Fruit fly (Drosophila melanogaster) whole organism, prepupa: ENCODE data around the gene CG13476.
A peak's percentile ranks its signal among the peaks of the same experiment; 100 is the strongest.

ENCODE experiments used
- CG10669 ChIP-seq: fragments of 200-800 bp; sonication (Bioruptor generic); optimal IDR thresholded peaks from 3 replicates; lab custom pipeline; 2018; ENCODE audit warnings: missing biosample characterization, mild to moderate bottlenecking, missing genetic modification characterization, moderate library complexity
- CG11902 ChIP-seq: fragments of 200-800 bp; sonication (Bioruptor generic); optimal IDR thresholded peaks from 3 replicates; lab custom pipeline; 2016; ENCODE audit warnings: missing biosample characterization, missing genetic modification characterization
- CG15336 ChIP-seq: fragments of 200-800 bp; sonication (Bioruptor generic); IDR thresholded peaks from 2 replicates; pipeline ENCODE4 v1.3.6; 2022; ENCODE audit warnings: missing biosample characterization, missing genetic modification characterization
- CG16779 ChIP-seq: fragments of 200-800 bp; sonication (Bioruptor generic); optimal IDR thresholded peaks from 3 replicates; lab custom pipeline; 2017; ENCODE audit warnings: missing biosample characterization, mild to moderate bottlenecking, missing genetic modification characterization
- CG6854 ChIP-seq: fragments of 200-800 bp; sonication (Bioruptor generic); optimal IDR thresholded peaks from 2 replicates; lab custom pipeline; 2017; ENCODE audit warnings: missing biosample characterization, mild to moderate bottlenecking, missing genetic modification characterization
- CG8119 ChIP-seq: fragments of 200-800 bp; sonication (Bioruptor generic); IDR thresholded peaks from 3 replicates; pipeline ENCODE4 v1.3.6; 2022; ENCODE audit warnings: missing biosample characterization, missing genetic modification characterization
- Hr4 ChIP-seq: fragments of 200-800 bp; sonication (Bioruptor generic); optimal IDR thresholded peaks from 3 replicates; lab custom pipeline; 2016; ENCODE audit warnings: missing biosample characterization, missing genetic modification characterization
- Lpt ChIP-seq: fragments of 200-800 bp; sonication (Bioruptor generic); optimal IDR thresholded peaks from 3 replicates; lab custom pipeline; 2016; ENCODE audit warnings: missing biosample characterization, missing genetic modification characterization
- acj6 ChIP-seq: fragments of 200-800 bp; sonication (Bioruptor generic); optimal IDR thresholded peaks from 3 replicates; lab custom pipeline; 2016; ENCODE audit warnings: missing biosample characterization, missing genetic modification characterization
- eg ChIP-seq: fragments of 200-800 bp; sonication (Bioruptor generic); IDR thresholded peaks from 3 replicates; pipeline ENCODE4 v1.3.6; 2022; ENCODE audit warnings: missing biosample characterization, missing genetic modification characterization
- net ChIP-seq: fragments of 200-800 bp; sonication (Bioruptor generic); optimal IDR thresholded peaks from 3 replicates; lab custom pipeline; 2016; ENCODE audit warnings: missing biosample characterization, missing genetic modification characterization
- ss ChIP-seq, 2 experiments: fragments of 200-800 bp; sonication (Bioruptor generic); optimal IDR thresholded peaks; 2 replicates in 1 of 2; 3 replicates in 1 of 2; lab custom pipeline; 2017 to 2018; ENCODE audit warnings: mild to moderate bottlenecking in 2 of 2, missing biosample characterization in 2 of 2, missing genetic modification characterization in 2 of 2, moderate library complexity in 1 of 2

DNA sequence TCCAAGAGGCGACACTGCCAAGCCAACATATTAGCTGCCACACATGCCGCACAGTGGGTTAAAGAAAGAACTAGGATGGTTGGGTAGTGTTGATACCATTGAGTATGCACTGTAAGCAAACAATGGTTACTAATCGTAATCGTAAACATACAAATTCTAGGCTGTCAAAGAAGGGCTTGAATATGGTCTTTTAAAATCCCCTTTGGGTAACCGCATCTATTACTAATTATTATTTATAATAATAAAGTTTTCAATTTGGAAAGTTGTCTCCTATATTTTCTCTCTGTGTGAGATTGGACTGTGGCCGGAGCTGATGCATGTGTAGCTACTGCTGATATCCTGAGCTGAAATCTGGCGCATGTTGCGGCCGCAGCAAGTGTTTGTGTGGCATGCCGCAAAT, 26.5 kb downstream of the CG13476 start:
- TF ChIP-seq CG15336 (GFP tag; lab: Robert Waterston, UW) = peak; percentile 61
- TF ChIP-seq CG8119 = peak; percentile 74; the same call in 2 of the 3 replicates
- no peak for TF ChIP-seq Lpt
- peak; percentile 22 for TF ChIP-seq net (GFP tag; lab: Kevin White, UChicago)
- TF ChIP-seq CG6854 (GFP tag; lab: Kevin White, UChicago) = no peak
- TF ChIP-seq Hr4 (GFP tag; lab: Kevin White, UChicago) = peak; percentile 25
- peak; percentile 22 for TF ChIP-seq CG16779 (tag; lab: Kevin White, UChicago)
- peak; percentile 16 for TF ChIP-seq acj6
- no peak for TF ChIP-seq CG11902 (GFP tag; lab: Kevin White, UChicago)
- peak; percentile 56; the same call in 1 of the 3 replicates for TF ChIP-seq eg (GFP tag; lab: Robert Waterston, UW)
- peak in 1 of 2 experiments; percentile 33 for TF ChIP-seq ss (GFP tag; optimal IDR thresholded peaks at IDR 0.05; lab: Kevin White, UChicago)
- TF ChIP-seq CG10669 (GFP tag; lab: Kevin White, UChicago) = peak; percentile 38
